Fruit fly (Drosophila melanogaster) whole organism, prepupa: ENCODE data around the gene c-cup.

Source experiments
- CG11294 ChIP-seq: fragments of 200-800 bp; sonication (Bioruptor generic); IDR thresholded peaks from 2 replicates; pipeline ENCODE4 v1.3.6; 2022; ENCODE audit warnings: missing biosample characterization, missing genetic modification characterization
- CG15336 ChIP-seq: fragments of 200-800 bp; sonication (Bioruptor generic); IDR thresholded peaks from 2 replicates; pipeline ENCODE4 v1.3.6; 2022; ENCODE audit warnings: missing biosample characterization, missing genetic modification characterization
- CG6854 ChIP-seq: fragments of 200-800 bp; sonication (Bioruptor generic); optimal IDR thresholded peaks from 2 replicates; lab custom pipeline; 2017; ENCODE audit warnings: missing biosample characterization, mild to moderate bottlenecking, missing genetic modification characterization
- CG9139 ChIP-seq: fragments of 200-800 bp; sonication (Bioruptor generic); optimal IDR thresholded peaks from 3 replicates; lab custom pipeline; 2017; ENCODE audit warnings: missing biosample characterization, mild to moderate bottlenecking, missing genetic modification characterization
- Ets21C ChIP-seq: fragments of 200-800 bp; sonication (Bioruptor generic); optimal IDR thresholded peaks from 3 replicates; lab custom pipeline; 2016; ENCODE audit warnings: missing biosample characterization, missing genetic modification characterization
- Hr4 ChIP-seq: fragments of 200-800 bp; sonication (Bioruptor generic); optimal IDR thresholded peaks from 3 replicates; lab custom pipeline; 2016; ENCODE audit warnings: missing biosample characterization, missing genetic modification characterization
- Sox102F ChIP-seq: fragments of 200-800 bp; sonication (Bioruptor generic); optimal IDR thresholded peaks from 2 replicates; lab custom pipeline; 2016; ENCODE audit warnings: missing biosample characterization, mild to moderate bottlenecking, missing genetic modification characterization
- Sox15 ChIP-seq: fragments of 200-800 bp; sonication (Bioruptor generic); optimal IDR thresholded peaks from 3 replicates; lab custom pipeline; 2016; ENCODE audit warnings: missing biosample characterization, missing genetic modification characterization

- TF ChIP-seq CG15336 (GFP tag; lab: Robert Waterston, UW), result no peak
- TF ChIP-seq Sox15, result no peak
- TF ChIP-seq CG6854 (GFP tag; lab: Kevin White, UChicago), result no peak
- no peak for TF ChIP-seq Ets21C (GFP tag; lab: Kevin White, UChicago)
- TF ChIP-seq CG11294 (GFP tag; lab: Robert Waterston, UW), result no peak
- no peak for TF ChIP-seq Sox102F (GFP tag; lab: Kevin White, UChicago)
- no peak for TF ChIP-seq Hr4 (GFP tag; lab: Kevin White, UChicago)
- TF ChIP-seq CG9139, result no peak
These were observed at the start of gene c-cup for dm6 chr2L:1832465-1832864.
